Worm (Caenorhabditis elegans) whole organism, L4 larva: ENCODE data around the gene hmgr-1.
A peak's percentile ranks its signal among the peaks of the same experiment; 100 is the strongest.

Source experiments
- F26F4.8 ChIP-seq: fragments of 200-800 bp; sonication (Bioruptor generic); conservative IDR thresholded peaks from 2 replicates; pipeline ENCODE4 v1.3.6; 2022; ENCODE audit warnings: missing genetic modification characterization, missing compliant biosample characterization
- F44E2.7 ChIP-seq: fragments of 200-800 bp; sonication (Bioruptor generic); IDR thresholded peaks from 2 replicates; pipeline ENCODE4 v2.1.2; 2022; ENCODE audit warnings: missing genetic modification characterization, missing compliant biosample characterization
- Y48G9A.11 ChIP-seq: fragments of 200-800 bp; sonication (Bioruptor generic); IDR thresholded peaks from 2 replicates; pipeline ENCODE4 v1.3.6; 2022; ENCODE audit warnings: missing genetic modification reagents, missing genetic modification characterization, missing compliant biosample characterization
- Y75B8A.6 ChIP-seq: fragments of 200-800 bp; sonication (Bioruptor generic); IDR thresholded peaks from 2 replicates; pipeline ENCODE4 v1.3.6; 2022; ENCODE audit warnings: missing genetic modification reagents, missing genetic modification characterization, missing compliant biosample characterization
- aly-2 ChIP-seq: sonication (generic microtip); optimal IDR thresholded peaks from 2 replicates; lab custom pipeline; 2018; ENCODE audit warnings: missing biosample characterization, missing genetic modification characterization
- ceh-28 ChIP-seq: fragments of 150-350 bp; optimal IDR thresholded peaks from 2 replicates; lab custom pipeline; 2014; ENCODE audit warnings: missing biosample characterization, missing genetic modification reagents, missing genetic modification characterization
- ceh-82 ChIP-seq: sonication (generic microtip); optimal IDR thresholded peaks from 2 replicates; lab custom pipeline; 2017; ENCODE audit warnings: missing biosample characterization, missing genetic modification characterization
- ctbp-1 ChIP-seq: fragments of 200-800 bp; sonication (Bioruptor generic); IDR thresholded peaks from 2 replicates; pipeline ENCODE4 v1.3.6; 2022; ENCODE audit warnings: missing genetic modification reagents, missing genetic modification characterization, missing compliant biosample characterization
- daf-12 ChIP-seq: fragments of 150-350 bp; optimal IDR thresholded peaks from 2 replicates; lab custom pipeline; 2014; ENCODE audit warnings: missing biosample characterization, missing genetic modification reagents, missing genetic modification characterization
- dmd-8 ChIP-seq: fragments of 200-800 bp; sonication (Bioruptor generic); IDR thresholded peaks from 2 replicates; pipeline ENCODE4 v1.3.6; 2022; ENCODE audit warnings: missing genetic modification characterization, missing compliant biosample characterization
- dpl-1 ChIP-seq: fragments of 150-350 bp; optimal IDR thresholded peaks from 2 replicates; lab custom pipeline; 2014; ENCODE audit warnings: missing biosample characterization, missing genetic modification reagents, missing genetic modification characterization
- dve-1 ChIP-seq: sonication (generic microtip); optimal IDR thresholded peaks from 2 replicates; lab custom pipeline; 2017; ENCODE audit warnings: antibody characterized with exemption, mild to moderate bottlenecking, missing genetic modification characterization, missing compliant biosample characterization; ENCODE audit not compliant: insufficient read depth
- egl-43 ChIP-seq: fragments of 200-800 bp; sonication (Bioruptor generic); IDR thresholded peaks from 2 replicates; pipeline ENCODE4 v1.3.6; 2022; ENCODE audit warnings: missing genetic modification reagents, missing genetic modification characterization, missing compliant biosample characterization
- fkh-10 ChIP-seq: fragments of 150-350 bp; optimal IDR thresholded peaks from 2 replicates; lab custom pipeline; 2014; ENCODE audit warnings: missing biosample characterization, missing genetic modification reagents, missing genetic modification characterization
- hif-1 ChIP-seq, 2 experiments: sonication (generic microtip); optimal IDR thresholded peaks; 2 replicates each; lab custom pipeline; 2016 to 2017; ENCODE audit warnings: missing compliant biosample characterization in 2 of 2, missing genetic modification characterization in 2 of 2, missing genetic modification reagents in 2 of 2, missing genotype in 2 of 2, mild to moderate bottlenecking in 1 of 2
- hmg-1.1 ChIP-seq: fragments of 200-800 bp; sonication (Bioruptor generic); IDR thresholded peaks from 2 replicates; pipeline ENCODE4 v1.3.6; 2022; ENCODE audit warnings: missing genetic modification reagents, missing genetic modification characterization, missing compliant biosample characterization
- lim-7 ChIP-seq: fragments of 200-800 bp; sonication (Bioruptor generic); IDR thresholded peaks from 2 replicates; pipeline ENCODE4 v1.3.6; 2022; ENCODE audit warnings: missing genetic modification characterization, missing compliant biosample characterization
- lin-1 ChIP-seq: fragments of 200-800 bp; sonication (Bioruptor generic); IDR thresholded peaks from 2 replicates; pipeline ENCODE4 v1.3.6; 2022; ENCODE audit warnings: missing genetic modification reagents, missing genetic modification characterization, missing compliant biosample characterization
- lin-15B ChIP-seq: fragments of 150-350 bp; sonication (generic microtip); optimal IDR thresholded peaks from 3 replicates; lab custom pipeline; 2014; ENCODE audit warnings: missing biosample characterization, missing genetic modification characterization
- lin-38 ChIP-seq: fragments of 200-800 bp; sonication (Bioruptor generic); IDR thresholded peaks from 2 replicates; pipeline ENCODE4 v1.3.6; 2022; ENCODE audit warnings: missing genetic modification reagents, missing genetic modification characterization, missing compliant biosample characterization
- madf-5 ChIP-seq, 2 experiments: fragments of 200-800 bp; sonication (Bioruptor generic); IDR thresholded peaks; 2 replicates each; pipeline ENCODE4 v1.3.6; 2022; ENCODE audit warnings: missing compliant biosample characterization in 2 of 2, missing genetic modification characterization in 2 of 2
- madf-9 ChIP-seq: fragments of 200-800 bp; sonication (Bioruptor generic); conservative IDR thresholded peaks from 2 replicates; pipeline ENCODE4 v1.3.6; 2022; ENCODE audit warnings: missing genetic modification reagents, missing genetic modification characterization, missing compliant biosample characterization
- mdt-29 ChIP-seq: fragments of 200-800 bp; sonication (Bioruptor generic); IDR thresholded peaks from 2 replicates; pipeline ENCODE4 v1.3.6; 2022; ENCODE audit warnings: missing genetic modification reagents, missing genetic modification characterization, missing compliant biosample characterization
- mes-2 ChIP-seq: sonication (generic microtip); optimal IDR thresholded peaks from 2 replicates; lab custom pipeline; 2016; ENCODE audit warnings: missing genotype, mild to moderate bottlenecking, missing genetic modification characterization, missing compliant biosample characterization; ENCODE audit not compliant: poor library complexity, severe bottlenecking
- nhr-10 ChIP-seq: fragments of 150-350 bp; optimal IDR thresholded peaks from 2 replicates; lab custom pipeline; 2014; ENCODE audit warnings: missing biosample characterization, missing genetic modification characterization
- nhr-11 ChIP-seq: fragments of 150-350 bp; optimal IDR thresholded peaks from 2 replicates; lab custom pipeline; 2014; ENCODE audit warnings: missing biosample characterization, missing genetic modification characterization
- nhr-77 ChIP-seq: fragments of 150-350 bp; optimal IDR thresholded peaks from 2 replicates; lab custom pipeline; 2014; ENCODE audit warnings: missing biosample characterization, missing genetic modification characterization
- snpc-1.2 ChIP-seq: fragments of 200-800 bp; sonication (Bioruptor generic); IDR thresholded peaks from 2 replicates; pipeline ENCODE4 v1.3.6; 2022; ENCODE audit warnings: missing genetic modification reagents, missing genetic modification characterization, missing compliant biosample characterization
- spr-3 ChIP-seq: fragments of 200-800 bp; sonication (Bioruptor generic); optimal IDR thresholded peaks from 2 replicates; lab custom pipeline; 2018; ENCODE audit warnings: mild to moderate bottlenecking, missing genetic modification characterization, missing compliant biosample characterization
- unc-39 ChIP-seq: sonication (generic microtip); optimal IDR thresholded peaks from 2 replicates; lab custom pipeline; 2017; ENCODE audit warnings: missing biosample characterization, missing genetic modification characterization
- unc-62 ChIP-seq, 3 experiments: fragments of 150-350 bp in 1 of 3; sonication (generic microtip); optimal IDR thresholded peaks in 2 of 3; peaks in 1 of 3; 1 replicate in 1 of 3; 2 replicates in 2 of 3; lab custom pipeline; 2014 to 2017; ENCODE audit warnings: missing biosample characterization in 3 of 3, missing genetic modification characterization in 3 of 3, missing genetic modification reagents in 3 of 3, missing genotype in 1 of 3
- zfp-2 ChIP-seq: sonication (generic microtip); optimal IDR thresholded peaks from 2 replicates; lab custom pipeline; 2016; ENCODE audit warnings: mild to moderate bottlenecking, missing genetic modification characterization, missing compliant biosample characterization
- zfp-3 ChIP-seq: fragments of 200-800 bp; sonication (Bioruptor generic); conservative IDR thresholded peaks from 2 replicates; pipeline ENCODE4 v1.3.6; 2022; ENCODE audit warnings: missing genetic modification reagents, missing genetic modification characterization, missing compliant biosample characterization
- zip-11 ChIP-seq: fragments of 200-800 bp; sonication (Bioruptor generic); IDR thresholded peaks from 2 replicates; pipeline ENCODE4 v1.3.6; 2022; ENCODE audit warnings: missing genetic modification characterization, missing compliant biosample characterization

hmgr-1 gene

DNA sequence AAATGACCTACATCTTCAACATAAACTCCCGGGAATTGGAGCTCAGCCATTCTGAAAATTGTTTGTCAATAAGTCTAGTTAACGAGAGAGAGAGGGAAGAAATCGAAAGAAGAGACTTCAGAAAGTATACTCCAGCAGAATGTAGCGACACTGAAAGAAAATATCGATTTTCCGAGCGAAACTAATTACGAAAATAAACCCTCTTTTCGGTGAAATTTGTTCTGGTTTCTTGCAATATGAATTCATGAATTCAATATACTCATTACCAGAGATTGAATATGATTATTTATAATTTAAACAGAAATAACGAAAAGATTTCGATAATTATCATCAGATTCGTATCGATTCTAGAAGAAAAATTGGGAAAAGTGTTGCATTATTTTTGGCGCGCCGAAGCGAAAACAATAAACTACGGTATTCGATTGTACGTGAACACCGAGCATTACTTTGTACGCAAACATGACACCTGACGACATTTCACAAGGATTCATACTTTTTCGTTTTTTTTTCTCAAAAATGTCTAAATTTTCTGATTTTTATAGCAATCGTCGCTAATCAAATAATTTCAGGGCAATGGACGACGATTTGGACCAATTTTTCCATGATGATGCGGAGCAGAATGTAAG lies 22.4 kb downstream of the hmgr-1 start, which contains the start of the genes hmg-4 and T20B12.3 (continued):
- TF ChIP-seq F26F4.8 (GFP tag; lab: Robert Waterston, UW) (no peak), nhr-77 (tag; lab: Kevin White, UChicago) (no peak), nhr-10 (no peak), daf-12 (tag; lab: Kevin White, UChicago) (no peak), zfp-3 (GFP tag; lab: Robert Waterston, UW) (no peak), egl-43 (GFP tag; lab: Robert Waterston, UW) (no peak), madf-5 (GFP tag; IDR thresholded peaks at IDR 0.05; lab: Robert Waterston, UW) (no peak), mdt-29 (no peak), lin-1 (GFP tag; lab: Robert Waterston, UW) (no peak), lin-15B (no peak), Y75B8A.6 (GFP tag; lab: Robert Waterston, UW) (no peak), hmg-1.1 (GFP tag; lab: Robert Waterston, UW) (no peak), fkh-10 (GFP tag; lab: Kevin White, UChicago) (no peak), dpl-1 (GFP tag; lab: Kevin White, UChicago) (peak; percentile 61), madf-9 (no peak), F44E2.7 (GFP tag; lab: Robert Waterston, UW) (no peak), unc-62 (GFP tag; optimal IDR thresholded peaks at IDR 0.05 in 1 of 2; lab: Kevin White, UChicago) (no peak), unc-62 (tag; optimal IDR thresholded peaks at IDR 0.05; lab: Kevin White, UChicago) (no peak), hif-1 (tag; optimal IDR thresholded peaks at IDR 0.05; lab: Kevin White, UChicago) (no peak), unc-39 (tag; lab: Kevin White, UChicago) (no peak), dmd-8 (GFP tag; lab: Robert Waterston, UW) (no peak), mes-2 (tag; lab: Kevin White, UChicago) (peak; percentile 62), zip-11 (no peak), nhr-11 (no peak), aly-2 (tag; lab: Kevin White, UChicago) (no peak), lin-38 (GFP tag; lab: Robert Waterston, UW) (peak; percentile 53), spr-3 (no peak), dve-1 (tag; lab: Kevin White, UChicago) (peak; percentile 15), ceh-82 (tag; lab: Kevin White, UChicago) (no peak), ctbp-1 (GFP tag; lab: Robert Waterston, UW) (no peak), ceh-28 (tag; lab: Kevin White, UChicago) (no peak), zfp-2 (tag; lab: Kevin White, UChicago) (no peak), snpc-1.2 (no peak)

DNA sequence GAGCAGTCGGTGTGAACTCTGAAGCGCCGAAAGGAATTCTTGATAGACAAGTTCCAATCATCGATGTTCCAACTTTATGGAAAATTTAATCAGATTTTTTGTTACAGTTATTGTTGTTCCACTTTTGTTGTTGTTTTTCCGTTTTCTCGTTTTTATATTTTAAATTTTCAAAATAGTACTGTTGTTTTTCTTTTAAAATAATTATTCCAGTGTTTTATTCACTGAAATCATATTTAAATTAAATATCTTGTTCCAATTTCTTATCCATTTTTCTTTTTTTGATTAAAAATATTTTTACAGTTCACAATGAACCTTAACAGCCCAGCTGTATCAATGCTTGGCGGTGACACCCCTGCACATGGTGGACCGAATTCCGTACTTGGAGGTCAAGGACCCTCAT lies 24.4 kb downstream of the hmgr-1 start, which contains the start of gene tbp-1:
Gene tbp-1, plus strand, starts transcription at position 301 of the 400 bp plus-strand sequence.
- TF ChIP-seq lin-38 (GFP tag; lab: Robert Waterston, UW) (peak; percentile 24; the same call in 1 of the 2 replicates), F26F4.8 (GFP tag; lab: Robert Waterston, UW) (no peak)

DNA sequence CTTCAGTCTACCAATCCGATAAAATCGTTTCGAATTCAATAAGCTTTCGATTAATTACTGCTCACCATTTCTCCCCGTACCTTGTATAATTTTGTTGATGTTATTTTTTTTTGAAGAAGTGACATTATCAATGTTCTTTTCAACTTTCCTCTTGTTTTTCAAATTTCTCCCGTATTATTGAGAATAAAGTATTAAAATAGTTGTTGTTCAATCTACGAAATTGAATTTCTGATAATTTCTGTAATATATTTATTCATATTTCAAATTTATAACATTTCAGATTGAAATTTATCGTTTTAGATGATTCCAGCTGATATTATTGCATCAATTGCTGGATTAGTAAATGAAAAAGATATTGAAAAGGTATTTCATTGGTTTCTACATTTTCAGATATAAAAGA lies 26.6 kb downstream of the hmgr-1 start, which contains the start of gene trd-1:
Gene trd-1, plus strand, starts transcription at position 301 of the 400 bp plus-strand sequence.
- no peak for TF ChIP-seq nhr-77 (tag; lab: Kevin White, UChicago)
- no peak for TF ChIP-seq dmd-8 (GFP tag; lab: Robert Waterston, UW)
- TF ChIP-seq zip-11, result no peak
- no peak for TF ChIP-seq hmg-1.1 (GFP tag; lab: Robert Waterston, UW)

DNA sequence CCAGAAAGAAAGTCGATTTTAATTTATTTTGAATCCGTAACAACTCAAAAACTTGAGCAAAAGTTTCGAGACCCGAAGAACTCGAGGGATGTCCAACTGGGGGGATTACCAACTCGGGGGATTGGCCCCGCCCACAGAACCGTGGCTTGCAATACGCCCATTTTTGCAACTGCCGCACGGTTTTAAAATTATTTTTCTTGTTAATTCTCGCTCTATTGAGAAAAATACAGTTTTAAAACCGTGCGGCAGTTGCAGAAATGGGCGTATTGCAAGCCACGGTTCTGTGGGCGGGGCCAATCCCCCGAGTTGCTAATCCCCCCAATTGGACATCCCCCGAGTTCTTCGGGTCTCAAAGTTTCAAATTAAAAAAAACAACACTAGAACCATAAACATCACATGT lies 27.2 kb downstream of the hmgr-1 start:
- TF ChIP-seq Y48G9A.11 (GFP tag; lab: Robert Waterston, UW), result 0 out of 2 replicates have a peak, but pooled peaks have one; percentile 15
- peak; percentile 56 for TF ChIP-seq lin-38 (GFP tag; lab: Robert Waterston, UW)
- 0 out of 2 replicates have a peak, but pooled peaks have one; percentile 21 for TF ChIP-seq lim-7 (GFP tag; lab: Robert Waterston, UW)
- peak; percentile 4 for TF ChIP-seq mes-2 (tag; lab: Kevin White, UChicago)
- TF ChIP-seq, all 104 proteins: peak for 4; not testable (repeated sequence) for 100
